Worm (Caenorhabditis elegans): Measurements from ENCODE around the gene nxf-1.

DNA sequence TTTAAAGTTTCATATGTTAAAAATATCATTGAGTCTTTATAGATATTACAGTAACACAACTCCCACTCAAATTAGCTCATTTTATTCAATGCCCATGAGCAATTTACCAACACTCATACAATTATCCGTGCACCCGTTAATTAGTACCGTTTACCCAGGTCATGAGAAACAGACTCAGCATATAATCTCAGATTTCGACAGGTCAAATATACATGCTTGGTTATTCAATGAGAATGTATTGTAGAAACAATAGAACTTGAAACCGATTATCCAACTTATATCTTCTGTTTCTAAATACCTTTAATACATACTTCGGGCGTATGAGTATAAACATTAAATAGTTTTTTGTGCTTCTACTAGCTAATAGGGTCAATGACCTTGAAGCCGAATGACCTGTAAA, 21.4 kb upstream of the nxf-1 start:
- no peak for TF ChIP-seq him-1 (tag; optimal IDR thresholded peaks at IDR 0.05)
- TF ChIP-seq dao-5 (tag; optimal IDR thresholded peaks at IDR 0.05), result no peak
- no peak for TF ChIP-seq W03F9.2 (tag; optimal IDR thresholded peaks at IDR 0.05)

All from whole organism, L4/young adult.